Worm (Caenorhabditis elegans): ENCODE results near the gene fpn-1.2.

- TF ChIP-seq unc-62 (GFP tag; optimal IDR thresholded peaks at IDR 0.05) (no peak), ZK185.1 (tag; optimal IDR thresholded peaks at IDR 0.05; ENCODE audit: poor library complexity, severe bottlenecking) (no peak), snpc-3.4 (tag; optimal IDR thresholded peaks at IDR 0.05) (no peak), mcd-1 (GFP tag; IDR thresholded peaks at IDR 0.05) (no peak), lin-26 (GFP tag; IDR thresholded peaks at IDR 0.05) (no peak), attf-5 (GFP tag; optimal IDR thresholded peaks at IDR 0.05) (no peak)
Measured at ce11 chrV:1480841-1481240, 16.3 kb upstream of the fpn-1.2 start.
